Worm (Caenorhabditis elegans): ENCODE data around the gene F53F8.3.
A peak's percentile ranks its signal among the peaks of the same experiment; 100 is the strongest.

F53F8.3 gene

DNA sequence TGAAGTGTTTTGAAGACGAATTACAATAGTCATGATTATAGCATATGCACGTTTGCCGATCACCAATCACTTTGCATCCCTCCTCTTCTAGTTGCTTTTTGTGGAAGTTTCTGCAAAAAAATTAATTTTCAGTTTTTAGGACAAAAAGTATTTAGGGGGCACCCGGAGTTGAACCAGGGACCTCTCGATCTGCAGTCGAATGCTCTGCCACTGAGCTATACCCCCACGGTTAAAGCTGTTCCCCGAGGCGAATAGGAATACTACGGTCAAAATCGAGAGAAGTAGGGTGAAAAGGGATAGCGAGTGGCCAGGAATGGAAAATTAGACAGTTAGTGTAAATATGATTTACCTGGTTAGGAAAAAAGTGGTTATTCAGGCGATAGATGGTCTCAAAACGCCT, 4.6 kb upstream of the F53F8.3 start (continued):
- TF ChIP-seq pat-9 (tag; optimal IDR thresholded peaks at IDR 0.05) (peak; percentile 52), ref-2 (tag; optimal IDR thresholded peaks at IDR 0.05) (peak; percentile 42), pha-4 (tag; optimal IDR thresholded peaks at IDR 0.05) (no peak), sox-2 (GFP tag; IDR thresholded peaks at IDR 0.05) (no peak), tbx-7 (tag; optimal IDR thresholded peaks at IDR 0.05) (no peak), lin-11 (tag; optimal IDR thresholded peaks at IDR 0.05) (peak; percentile 50), ceh-45 (GFP tag; IDR thresholded peaks at IDR 0.05) (0 out of 2 replicates have a peak, but pooled peaks have one; percentile 46), fkh-6 (tag; optimal IDR thresholded peaks at IDR 0.05) (peak; percentile 5), unc-42 (tag; optimal IDR thresholded peaks at IDR 0.05) (no peak), npax-4 (tag; optimal IDR thresholded peaks at IDR 0.05) (peak; percentile 9), unc-55 (GFP tag; optimal IDR thresholded peaks at IDR 0.05) (no peak), ama-1 (optimal IDR thresholded peaks at IDR 0.05) (no peak), nfya-1 (tag; optimal IDR thresholded peaks at IDR 0.05) (no peak), zip-5 (tag; optimal IDR thresholded peaks at IDR 0.05) (peak; percentile 3), ceh-14 (tag; optimal IDR thresholded peaks at IDR 0.05) (no peak), hlh-8 (tag; optimal IDR thresholded peaks at IDR 0.05) (no peak), ceh-9 (tag; optimal IDR thresholded peaks at IDR 0.05) (no peak), fkh-10 (GFP tag; optimal IDR thresholded peaks at IDR 0.05) (no peak), mec-3 (tag; optimal IDR thresholded peaks at IDR 0.05; ENCODE audit: borderline replicate concordance) (peak; percentile 39)

DNA sequence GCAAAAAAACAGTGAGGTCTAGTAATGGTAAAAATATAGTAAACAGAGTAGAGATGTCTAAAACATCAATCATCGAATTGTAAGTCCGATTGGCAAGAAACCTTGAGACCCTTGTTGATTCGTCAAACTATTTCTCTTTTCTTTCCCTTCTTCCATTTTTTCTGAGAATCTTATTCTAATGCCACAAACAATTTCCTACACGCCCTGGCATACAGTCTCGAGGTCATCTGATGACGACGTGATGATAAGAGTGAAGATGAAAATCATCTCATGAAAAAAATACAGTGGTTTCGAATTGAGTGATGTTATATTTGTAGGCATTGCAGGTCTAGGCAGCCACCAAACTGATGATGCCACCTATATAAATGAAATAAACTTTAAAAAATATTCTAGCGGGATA, 3.6 kb upstream of the F53F8.3 start:
- TF ChIP-seq ttx-3 (tag; optimal IDR thresholded peaks at IDR 0.05) (no peak), ceh-24 (tag; optimal IDR thresholded peaks at IDR 0.05) (no peak), unc-55 (GFP tag; optimal IDR thresholded peaks at IDR 0.05) (no peak), hlh-13 (GFP tag; optimal IDR thresholded peaks at IDR 0.05) (no peak), ahr-1 (tag; optimal IDR thresholded peaks at IDR 0.05) (no peak), eyg-1 (tag; optimal IDR thresholded peaks at IDR 0.05) (no peak), pha-4 (tag; optimal IDR thresholded peaks at IDR 0.05) (no peak), hlh-8 (tag; optimal IDR thresholded peaks at IDR 0.05) (no peak), ceh-48 (tag; optimal IDR thresholded peaks at IDR 0.05) (no peak), lin-11 (tag; optimal IDR thresholded peaks at IDR 0.05) (no peak)

DNA sequence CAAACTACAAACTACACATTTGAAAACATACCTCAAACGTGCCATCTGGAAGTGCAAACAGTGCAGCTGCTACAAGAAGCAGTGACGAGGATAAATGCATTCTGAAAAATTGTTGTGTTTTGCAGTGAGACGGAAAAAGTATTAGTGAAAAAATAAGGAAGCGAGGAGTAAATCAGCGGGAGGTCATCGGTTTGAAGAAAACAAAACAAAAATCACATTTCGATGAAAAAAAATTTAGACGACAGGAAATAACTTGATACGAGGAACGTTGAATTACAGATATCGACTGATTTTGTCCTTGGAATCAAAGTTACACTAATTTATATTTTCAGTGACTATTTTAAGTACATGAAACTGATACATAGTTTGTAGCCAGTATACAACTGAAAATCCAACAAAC, 2.3 kb upstream of the F53F8.3 start, which contains the start of gene F53F8.4:
TSS of gene F53F8.4 (minus strand) at position 101 of the 400 bp plus-strand sequence.
- TF ChIP-seq unc-42 (tag; optimal IDR thresholded peaks at IDR 0.05) (no peak), ceh-48 (tag; optimal IDR thresholded peaks at IDR 0.05) (no peak)

- TF ChIP-seq pha-4 (tag; optimal IDR thresholded peaks at IDR 0.05): no peak
- TF ChIP-seq elt-4 (tag; optimal IDR thresholded peaks at IDR 0.05): no peak
Measured at ce11 chrV:20685383-20685782, 3.9 kb downstream of the F53F8.3 start, which contains the start of gene klf-2. Gene klf-2 (plus strand): TSS chrV:20685683.

DNA sequence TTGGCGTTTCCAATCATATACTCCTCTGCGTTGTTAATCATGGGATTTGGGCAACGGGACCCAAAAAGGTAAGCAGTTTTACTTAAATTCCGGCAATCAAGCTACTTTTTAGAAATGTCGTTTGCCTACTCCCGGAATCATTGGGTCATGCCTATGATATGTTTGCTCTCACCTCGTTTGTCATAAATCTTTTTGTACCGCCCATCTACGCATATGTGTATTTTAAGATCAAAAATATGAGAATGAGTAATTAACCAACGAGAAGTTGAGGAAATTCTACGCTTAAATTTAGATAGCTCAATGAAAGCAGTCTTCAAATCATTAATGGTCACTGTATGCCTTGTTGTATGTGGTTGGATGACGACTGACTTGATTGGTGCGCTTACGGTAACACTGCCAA, 7.0 kb downstream of the F53F8.3 start:
- TF ChIP-seq odd-2 (tag; optimal IDR thresholded peaks at IDR 0.05) (no peak), sox-4 (tag; optimal IDR thresholded peaks at IDR 0.05) (no peak), che-1 (tag; optimal IDR thresholded peaks at IDR 0.05) (no peak), C08G9.2 (tag; optimal IDR thresholded peaks at IDR 0.05) (no peak), hlh-30 (tag; optimal IDR thresholded peaks at IDR 0.05; ENCODE audit: insufficient read depth) (no peak), lim-6 (tag; optimal IDR thresholded peaks at IDR 0.05) (no peak), nhr-232 (tag; optimal IDR thresholded peaks at IDR 0.05) (no peak), hlh-13 (GFP tag; optimal IDR thresholded peaks at IDR 0.05) (no peak), ceh-45 (GFP tag; IDR thresholded peaks at IDR 0.05) (no peak), syd-9 (tag; optimal IDR thresholded peaks at IDR 0.05) (no peak), ceh-24 (tag; optimal IDR thresholded peaks at IDR 0.05) (no peak), C38D4.7 (GFP tag; optimal IDR thresholded peaks at IDR 0.05) (no peak), pqm-1 (tag; optimal IDR thresholded peaks at IDR 0.05) (no peak), ceh-6 (GFP tag; optimal IDR thresholded peaks at IDR 0.05) (no peak), dmd-4 (tag; optimal IDR thresholded peaks at IDR 0.05; ENCODE audit: borderline replicate concordance) (no peak), mec-3 (tag; optimal IDR thresholded peaks at IDR 0.05; ENCODE audit: borderline replicate concordance) (no peak)

Data from whole organism, late embryonic.